Worm (Caenorhabditis elegans): ENCODE measurements around the gene C02F12.5.

DNA sequence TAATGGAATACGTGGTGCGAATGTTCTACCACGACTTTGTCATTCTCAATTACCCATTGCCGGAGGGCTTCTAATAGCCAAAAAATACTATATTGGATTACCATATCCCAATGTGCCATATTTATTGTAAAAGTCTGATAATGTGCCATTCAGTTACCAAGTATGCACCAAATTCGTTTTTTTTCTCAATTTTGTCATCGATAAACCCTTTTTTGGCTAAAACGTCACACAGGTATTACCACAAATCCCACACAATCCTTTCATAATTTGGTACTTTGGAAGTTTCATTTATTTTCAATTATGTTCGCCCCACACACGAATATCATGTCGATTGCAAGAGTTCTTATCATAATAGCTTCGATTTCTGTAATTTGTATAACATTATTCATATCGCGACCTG lies 43.9 kb downstream of the C02F12.5 start, which contains the start of gene vep-2:
- TF ChIP-seq flt-1 (GFP tag; IDR thresholded peaks at IDR 0.05) = no peak
- no peak for TF ChIP-seq klf-2 (GFP tag; conservative IDR thresholded peaks at IDR 0.05)
- no peak for TF ChIP-seq tab-1 (GFP tag; IDR thresholded peaks at IDR 0.05)
- no peak for TF ChIP-seq med-1 (GFP tag; optimal IDR thresholded peaks at IDR 0.05; ENCODE audit: insufficient read depth)
- no peak for TF ChIP-seq ztf-23 (GFP tag; IDR thresholded peaks at IDR 0.05)
- TF ChIP-seq cog-1 (tag; optimal IDR thresholded peaks at IDR 0.05) = no peak
- TF ChIP-seq ref-1 (GFP tag; conservative IDR thresholded peaks at IDR 0.05) = no peak
- TF ChIP-seq ztf-29 (GFP tag; IDR thresholded peaks at IDR 0.05) = no peak
- TF ChIP-seq T22C8.4 (GFP tag; IDR thresholded peaks at IDR 0.05) = no peak

All from whole organism, midembryonic.